Worm (Caenorhabditis elegans): Measurements from ENCODE around the gene srj-53.

DNA sequence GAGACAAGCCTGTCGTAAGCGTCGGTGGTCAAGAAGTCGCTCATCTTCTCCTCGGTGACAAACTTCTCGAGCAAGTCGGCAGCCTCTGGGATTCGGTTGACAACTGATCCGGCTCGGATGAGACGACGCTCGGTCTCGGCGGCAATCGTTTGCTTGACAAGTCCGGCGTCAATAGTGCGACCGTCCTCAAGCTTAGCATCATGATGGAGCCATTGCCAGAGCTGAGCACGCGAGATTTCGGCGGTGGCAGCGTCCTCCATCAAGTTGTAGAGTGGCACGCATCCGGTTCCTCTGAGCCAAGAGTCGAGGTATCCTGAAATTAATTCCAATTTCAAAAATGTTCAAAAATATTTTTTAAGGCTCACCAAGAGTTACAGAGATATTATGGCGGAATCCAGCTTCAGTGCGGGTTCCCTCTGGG, 30.0 kb upstream of the srj-53 start:
- TF ChIP-seq unc-39 (tag; optimal IDR thresholded peaks at IDR 0.05) (no peak), sem-2 (GFP tag; optimal IDR thresholded peaks at IDR 0.05) (no peak), lsy-2 (tag; optimal IDR thresholded peaks at IDR 0.05) (no peak), snpc-4 (tag; optimal IDR thresholded peaks at IDR 0.05) (no peak), hlh-1 (tag; optimal IDR thresholded peaks at IDR 0.05) (no peak), nhr-28 (tag; optimal IDR thresholded peaks at IDR 0.05) (no peak)

All from whole organism, mixed stage, embryonic.